Fruit fly (Drosophila melanogaster) whole organism, pupa: Measurements from ENCODE around the gene mew.

Experiments used
- CG10348 ChIP-seq: fragments of 200-800 bp; sonication (Bioruptor generic); IDR thresholded peaks from 2 replicates; pipeline ENCODE4 v1.3.6; 2022; ENCODE audit warnings: missing biosample characterization, missing genetic modification characterization
- CG12605 ChIP-seq: fragments of 200-800 bp; sonication (Bioruptor generic); IDR thresholded peaks from 2 replicates; pipeline ENCODE4 v1.3.6; 2022; ENCODE audit warnings: missing biosample characterization, missing genetic modification characterization
- CG13204 ChIP-seq: fragments of 200-800 bp; sonication (Bioruptor generic); optimal IDR thresholded peaks from 2 replicates; lab custom pipeline; 2018; ENCODE audit warnings: missing biosample characterization, mild to moderate bottlenecking, missing genetic modification characterization, moderate library complexity
- CG14655 ChIP-seq: fragments of 200-800 bp; sonication (Bioruptor generic); optimal IDR thresholded peaks from 3 replicates; lab custom pipeline; 2017; ENCODE audit warnings: mild to moderate bottlenecking, missing biosample characterization, missing genetic modification reagents, missing genetic modification characterization
- CG15710 ChIP-seq: fragments of 200-800 bp; sonication (Bioruptor generic); optimal IDR thresholded peaks from 2 replicates; lab custom pipeline; 2018; ENCODE audit warnings: missing biosample characterization, mild to moderate bottlenecking, missing genetic modification characterization, moderate library complexity
- CG17806 ChIP-seq: fragments of 200-800 bp; sonication (Bioruptor generic); optimal IDR thresholded peaks from 2 replicates; lab custom pipeline; 2018; ENCODE audit warnings: missing biosample characterization, mild to moderate bottlenecking, missing genetic modification characterization, moderate library complexity
- CG32121 ChIP-seq: fragments of 200-800 bp; sonication (Bioruptor generic); IDR thresholded peaks from 2 replicates; pipeline ENCODE4 v1.3.6; 2022; ENCODE audit warnings: missing biosample characterization, missing genetic modification characterization
- CG34367 ChIP-seq: fragments of 200-800 bp; sonication (Bioruptor generic); optimal IDR thresholded peaks from 2 replicates; lab custom pipeline; 2018; ENCODE audit warnings: missing biosample characterization, mild to moderate bottlenecking, missing genetic modification characterization
- CG4496 ChIP-seq: fragments of 200-800 bp; sonication (Bioruptor generic); IDR thresholded peaks from 3 replicates; pipeline ENCODE4 v1.3.6; 2022; ENCODE audit warnings: missing biosample characterization, missing genetic modification characterization
- CG8159 ChIP-seq: fragments of 200-800 bp; sonication (Bioruptor generic); optimal IDR thresholded peaks from 3 replicates; lab custom pipeline; 2018; ENCODE audit warnings: missing biosample characterization, mild to moderate bottlenecking, missing genetic modification characterization, moderate library complexity
- CG8301 ChIP-seq: fragments of 200-800 bp; sonication (Bioruptor generic); optimal IDR thresholded peaks from 2 replicates; lab custom pipeline; 2018; ENCODE audit warnings: missing biosample characterization, mild to moderate bottlenecking, missing genetic modification characterization
- CG9948 ChIP-seq: fragments of 200-800 bp; sonication (Bioruptor generic); optimal IDR thresholded peaks from 2 replicates; lab custom pipeline; 2018; ENCODE audit warnings: missing biosample characterization, mild to moderate bottlenecking, missing genetic modification characterization, moderate library complexity
- D1 ChIP-seq: fragments of 200-800 bp; sonication (Bioruptor generic); optimal IDR thresholded peaks from 2 replicates; lab custom pipeline; 2018; ENCODE audit warnings: missing biosample characterization, mild to moderate bottlenecking, missing genetic modification characterization, moderate library complexity
- EcR ChIP-seq: fragments of 200-800 bp; sonication (Bioruptor generic); optimal IDR thresholded peaks from 3 replicates; lab custom pipeline; 2019; ENCODE audit warnings: missing biosample characterization, missing genetic modification characterization, mild to moderate bottlenecking, moderate library complexity, missing genetic modification reagents
- Ets98B ChIP-seq: fragments of 200-800 bp; sonication (Bioruptor generic); IDR thresholded peaks from 2 replicates; pipeline ENCODE4 v1.3.6; 2022; ENCODE audit warnings: missing biosample characterization, missing genetic modification characterization
- Pif1A ChIP-seq: fragments of 200-800 bp; sonication (Bioruptor generic); optimal IDR thresholded peaks from 3 replicates; lab custom pipeline; 2016; ENCODE audit warnings: missing biosample characterization, missing genetic modification characterization
- Pif1B ChIP-seq: fragments of 200-800 bp; sonication (Bioruptor generic); optimal IDR thresholded peaks from 3 replicates; lab custom pipeline; 2016; ENCODE audit warnings: missing biosample characterization, missing genetic modification characterization
- Snoo ChIP-seq: fragments of 200-800 bp; sonication (Bioruptor generic); optimal IDR thresholded peaks from 3 replicates; lab custom pipeline; 2017; ENCODE audit warnings: missing biosample characterization, mild to moderate bottlenecking, missing genetic modification characterization, inconsistent platforms
- fd96Ca ChIP-seq: fragments of 200-800 bp; sonication (Bioruptor generic); IDR thresholded peaks from 3 replicates; pipeline ENCODE4 v1.3.6; 2022; ENCODE audit warnings: missing biosample characterization, missing genetic modification characterization
- gl ChIP-seq: fragments of 200-800 bp; sonication (Bioruptor generic); optimal IDR thresholded peaks from 2 replicates; lab custom pipeline; 2018; ENCODE audit warnings: missing biosample characterization, mild to moderate bottlenecking, missing genetic modification characterization
- rn ChIP-seq: fragments of 200-800 bp; sonication (Bioruptor generic); IDR thresholded peaks from 2 replicates; pipeline ENCODE4 v1.3.6; 2022; ENCODE audit warnings: missing biosample characterization, missing genetic modification characterization

The mew gene

DNA sequence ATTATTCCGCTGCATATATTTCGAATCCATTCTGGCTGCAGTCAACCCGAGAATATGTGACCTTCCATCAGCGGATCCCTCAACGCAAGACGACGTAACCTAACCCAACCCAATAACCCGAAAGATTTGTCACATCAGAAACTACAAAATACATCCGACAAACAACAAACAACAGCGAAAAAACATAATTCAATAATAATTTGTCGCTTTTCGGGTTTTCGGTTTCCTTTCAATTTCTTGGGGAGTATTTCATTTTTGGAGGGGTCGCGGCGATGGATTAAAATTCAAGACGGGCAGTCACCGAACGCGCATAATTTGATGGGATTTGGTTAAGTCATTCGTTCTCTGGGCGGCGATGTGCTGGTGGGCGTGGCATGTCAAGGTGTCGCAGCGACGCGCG is 27.3 kb downstream of the mew start:
- TF ChIP-seq gl (tag; lab: Kevin White, UChicago) (no peak), CG12605 (GFP tag; lab: Robert Waterston, UW) (no peak), Pif1B (no peak), CG13204 (GFP tag; lab: Kevin White, UChicago) (no peak), CG8301 (tag; lab: Kevin White, UChicago) (no peak), D1 (tag; lab: Kevin White, UChicago) (no peak), CG4496 (GFP tag; lab: Robert Waterston, UW) (no peak), CG9948 (tag; lab: Kevin White, UChicago) (no peak), CG14655 (no peak), CG17806 (tag; lab: Kevin White, UChicago) (no peak), fd96Ca (GFP tag; lab: Robert Waterston, UW) (no peak)

DNA sequence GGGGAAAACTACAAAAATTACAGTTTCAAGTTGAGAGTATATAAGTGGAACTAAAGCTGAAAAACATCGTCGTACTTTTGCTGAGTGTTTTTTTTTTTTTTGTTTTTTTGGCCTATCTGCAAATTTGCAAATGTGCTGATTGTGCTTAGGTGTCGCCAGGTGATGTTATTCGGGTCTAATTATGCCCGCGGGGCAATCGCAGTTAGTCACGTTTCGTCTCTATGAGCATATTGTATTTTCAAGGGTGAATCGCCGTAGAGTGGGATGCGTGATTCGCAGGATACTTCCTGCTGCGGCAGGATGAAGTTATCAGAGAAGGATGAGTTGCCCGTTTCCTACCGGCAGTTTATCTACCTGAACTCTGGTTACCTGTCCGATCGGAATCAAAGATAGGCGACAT is 28.5 kb downstream of the mew start:
- TF ChIP-seq CG9948 (tag; lab: Kevin White, UChicago), result no peak
- no peak for TF ChIP-seq CG17806 (tag; lab: Kevin White, UChicago)
- TF ChIP-seq rn, result no peak
- TF ChIP-seq CG15710 (tag; lab: Kevin White, UChicago), result no peak
- no peak for TF ChIP-seq Ets98B (GFP tag; lab: Robert Waterston, UW)
- no peak for TF ChIP-seq CG12605 (GFP tag; lab: Robert Waterston, UW)
- TF ChIP-seq, all 21 proteins: peak for 0

DNA sequence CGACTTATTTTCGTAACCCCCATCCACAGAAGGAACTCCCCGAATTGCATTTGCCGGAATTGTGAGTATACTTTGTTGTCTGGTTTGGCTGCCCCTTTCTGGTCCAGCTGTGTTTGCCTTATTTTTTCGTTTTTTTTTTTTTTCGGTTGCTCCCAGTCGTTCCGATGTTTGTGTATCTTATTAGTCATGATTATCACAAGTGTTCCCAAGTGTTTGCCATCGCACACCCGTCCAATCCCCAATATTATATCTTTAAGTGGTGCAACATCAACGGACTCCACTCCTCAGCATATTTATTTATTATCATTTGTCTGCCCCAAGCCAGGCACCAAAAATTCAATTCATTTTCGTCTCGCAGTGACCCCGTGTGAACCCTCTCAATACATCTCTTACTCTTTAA is 29.1 kb downstream of the mew start:
- TF ChIP-seq CG14655 (no peak), CG12605 (GFP tag; lab: Robert Waterston, UW) (no peak), CG4496 (GFP tag; lab: Robert Waterston, UW) (no peak), EcR (no peak), CG8159 (tag; lab: Kevin White, UChicago) (no peak), Pif1A (GFP tag; lab: Kevin White, UChicago) (no peak), Snoo (tag; lab: Kevin White, UChicago) (no peak), gl (tag; lab: Kevin White, UChicago) (no peak), Pif1B (no peak), CG34367 (tag; lab: Kevin White, UChicago) (no peak), rn (no peak), fd96Ca (GFP tag; lab: Robert Waterston, UW) (no peak), CG32121 (no peak), CG17806 (tag; lab: Kevin White, UChicago) (no peak), CG15710 (tag; lab: Kevin White, UChicago) (no peak), D1 (tag; lab: Kevin White, UChicago) (no peak), CG8301 (tag; lab: Kevin White, UChicago) (no peak)

DNA sequence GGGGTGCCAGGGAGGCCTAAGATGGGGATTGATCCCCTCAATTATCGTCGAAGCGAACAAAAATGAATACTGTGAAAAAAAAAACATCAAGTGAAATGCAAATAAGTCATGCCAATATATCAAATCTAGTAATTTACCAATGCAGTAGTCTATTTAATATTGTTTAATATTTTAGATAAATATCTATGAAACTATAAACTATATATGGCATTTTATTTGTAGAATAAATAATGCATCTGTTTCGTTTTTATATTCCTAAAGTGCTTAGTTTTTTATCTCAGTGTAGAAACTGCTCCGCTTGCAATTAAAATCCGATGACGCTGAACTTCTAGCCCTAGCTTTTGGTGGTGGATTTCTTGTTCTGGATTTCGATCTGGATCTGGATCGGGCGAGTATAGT is 30.1 kb downstream of the mew start:
- TF ChIP-seq CG8301 (tag; lab: Kevin White, UChicago), result no peak
- no peak for TF ChIP-seq CG10348 (GFP tag; lab: Robert Waterston, UW)
- TF ChIP-seq CG4496 (GFP tag; lab: Robert Waterston, UW), result no peak
- no peak for TF ChIP-seq gl (tag; lab: Kevin White, UChicago)

DNA sequence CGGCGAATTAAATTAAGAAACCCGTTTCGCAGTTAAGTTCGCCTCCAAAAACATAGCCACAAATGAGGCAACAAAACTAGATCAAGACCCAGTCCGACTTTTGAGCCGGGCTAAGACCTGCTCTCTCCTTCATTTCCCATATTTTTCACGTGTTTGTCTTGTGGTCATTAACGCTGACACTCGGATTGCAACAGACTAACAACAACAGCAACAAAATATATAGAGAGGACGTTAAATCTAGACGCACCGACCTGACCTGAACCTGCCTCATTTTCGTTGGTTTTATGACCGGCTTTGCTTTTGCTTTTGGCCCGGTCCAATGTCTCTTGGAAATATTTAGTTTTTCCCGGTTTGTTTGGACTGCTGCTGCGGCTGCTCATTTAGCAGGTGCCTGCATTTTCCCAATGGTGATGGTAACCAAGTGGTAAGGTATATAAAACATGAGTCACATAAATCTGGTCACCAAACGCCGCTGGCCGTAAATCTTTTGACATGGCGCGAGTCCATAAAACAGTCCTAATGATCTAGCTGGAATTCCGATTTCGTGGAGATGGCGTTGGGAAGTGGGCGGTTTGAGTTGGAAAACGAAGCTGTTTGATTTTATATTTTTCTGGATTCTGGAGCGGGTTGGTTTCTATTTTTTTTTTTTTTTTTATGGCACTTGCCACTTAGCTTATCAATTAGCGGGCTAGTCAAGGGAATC is 30.6 kb downstream of the mew start:
- TF ChIP-seq CG4496 (GFP tag; lab: Robert Waterston, UW), result no peak
- TF ChIP-seq CG8159 (tag; lab: Kevin White, UChicago), result no peak
- no peak for TF ChIP-seq CG13204 (GFP tag; lab: Kevin White, UChicago)
- TF ChIP-seq Pif1A (GFP tag; lab: Kevin White, UChicago), result no peak
- TF ChIP-seq CG8301 (tag; lab: Kevin White, UChicago), result no peak
- no peak for TF ChIP-seq Pif1B
- no peak for TF ChIP-seq CG15710 (tag; lab: Kevin White, UChicago)
- no peak for TF ChIP-seq CG10348 (GFP tag; lab: Robert Waterston, UW)
- TF ChIP-seq CG34367 (tag; lab: Kevin White, UChicago), result no peak
- no peak for TF ChIP-seq EcR

DNA sequence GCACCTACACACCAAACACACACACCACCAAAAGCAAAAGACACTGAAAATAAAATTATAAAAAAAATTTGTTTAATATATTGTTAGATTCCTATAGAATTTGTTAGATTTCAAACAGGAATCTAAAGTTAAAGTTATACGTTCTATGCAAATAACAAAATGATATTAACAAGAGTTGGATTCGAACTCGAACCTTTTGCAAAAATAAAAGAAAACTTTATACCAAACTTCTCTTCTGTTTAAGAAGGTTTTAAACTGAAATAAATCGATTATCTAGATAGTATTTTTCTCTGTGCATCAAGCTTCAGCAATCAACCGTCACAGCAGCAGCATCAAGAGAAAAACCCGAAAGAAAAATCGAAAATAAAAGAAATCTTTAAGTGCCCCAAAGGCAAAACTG is 31.8 kb downstream of the mew start:
- no peak for TF ChIP-seq CG4496 (GFP tag; lab: Robert Waterston, UW)
- TF ChIP-seq Pif1B, result peak; percentile 12
- peak; percentile 64 for TF ChIP-seq CG15710 (tag; lab: Kevin White, UChicago)
- TF ChIP-seq CG32121, result no peak
- peak; percentile 44 for TF ChIP-seq Pif1A (GFP tag; lab: Kevin White, UChicago)
- peak; percentile 58 for TF ChIP-seq CG8301 (tag; lab: Kevin White, UChicago)
- no peak for TF ChIP-seq CG10348 (GFP tag; lab: Robert Waterston, UW)
- TF ChIP-seq Snoo (tag; lab: Kevin White, UChicago), result peak; percentile 11
- peak; percentile 72 for TF ChIP-seq CG14655
- TF ChIP-seq CG13204 (GFP tag; lab: Kevin White, UChicago), result no peak
- TF ChIP-seq EcR, result no peak
- TF ChIP-seq Ets98B (GFP tag; lab: Robert Waterston, UW), result no peak
- peak; percentile 41 for TF ChIP-seq CG34367 (tag; lab: Kevin White, UChicago)
- TF ChIP-seq fd96Ca (GFP tag; lab: Robert Waterston, UW), result no peak
- peak; percentile 73 for TF ChIP-seq CG8159 (tag; lab: Kevin White, UChicago)
- TF ChIP-seq CG9948 (tag; lab: Kevin White, UChicago), result peak; percentile 59
- peak; percentile 62 for TF ChIP-seq CG17806 (tag; lab: Kevin White, UChicago)
- no peak for TF ChIP-seq rn
- peak; percentile 5 for TF ChIP-seq D1 (tag; lab: Kevin White, UChicago)
- TF ChIP-seq CG12605 (GFP tag; lab: Robert Waterston, UW), result no peak
- TF ChIP-seq gl (tag; lab: Kevin White, UChicago), result no peak
